Fruit fly (Drosophila melanogaster): ENCODE results near the gene CG12811.

DNA sequence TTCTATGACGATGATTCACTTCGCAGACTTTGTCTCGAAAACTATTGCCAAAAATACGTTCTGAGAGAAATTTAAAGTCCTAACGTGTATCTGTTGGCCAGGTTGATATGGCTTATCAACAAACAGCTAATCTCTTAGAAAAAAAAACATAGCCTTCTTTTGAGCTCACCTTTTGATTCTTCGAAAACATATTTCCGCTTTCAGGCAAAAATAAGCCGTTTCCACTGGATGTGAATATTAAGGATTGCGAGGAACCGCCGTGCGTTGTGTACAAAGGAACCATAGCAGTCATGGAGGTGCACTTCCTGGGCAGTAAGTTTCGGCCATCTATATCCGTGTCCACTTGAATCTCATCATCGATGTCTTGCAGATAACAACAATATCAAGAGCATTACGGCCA lies 5.0 kb upstream of the CG12811 start:
- no peak for TF ChIP-seq CG6808 (GFP tag; optimal IDR thresholded peaks at IDR 0.05)
- TF ChIP-seq Blimp-1 (GFP tag; optimal IDR thresholded peaks at IDR 0.05): no peak
- TF ChIP-seq CG8119 (GFP tag; IDR thresholded peaks at IDR 0.05): no peak
- no peak for TF ChIP-seq spab (GFP tag; optimal IDR thresholded peaks at IDR 0.05)
